Fruit fly (Drosophila melanogaster): ENCODE results near the gene CG9389.

The CG9389 gene

DNA sequence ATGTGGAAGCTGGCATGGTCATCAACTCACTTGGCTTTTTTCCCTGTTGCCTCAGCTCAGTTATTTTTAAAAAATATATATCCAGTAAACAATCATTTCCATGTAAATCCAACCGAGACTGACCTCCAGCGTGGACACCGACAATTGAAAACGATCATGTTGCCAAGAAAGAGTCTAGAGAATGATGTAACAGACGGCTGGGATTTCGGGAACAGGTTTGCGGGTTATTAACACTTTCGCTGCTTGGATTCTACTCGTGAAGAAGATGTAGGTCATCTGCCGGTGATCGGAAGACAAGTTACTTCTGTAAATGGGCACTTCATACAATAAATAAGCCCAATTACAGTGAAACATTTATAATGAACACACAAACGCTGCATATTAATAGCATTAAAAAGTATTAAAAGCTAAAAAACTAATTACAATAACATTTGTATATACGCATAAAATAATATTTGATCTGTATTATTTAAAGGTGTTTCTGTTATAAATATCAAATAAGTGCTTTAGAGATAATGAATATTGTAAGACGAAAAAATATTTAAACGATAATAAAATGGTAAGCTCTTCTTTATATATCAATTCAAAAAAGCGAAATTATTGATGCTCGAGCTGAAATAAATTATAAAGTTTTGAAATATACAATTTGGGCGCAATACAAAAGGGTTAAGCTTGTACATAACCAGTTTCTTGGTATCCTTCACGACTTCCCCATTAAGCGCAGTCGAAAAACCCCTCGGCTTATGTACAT lies 31.5 kb upstream of the CG9389 start (continued):
- TF ChIP-seq CG32006 (GFP tag; optimal IDR thresholded peaks at IDR 0.05) = no peak
- TF ChIP-seq Hr39 (GFP tag; optimal IDR thresholded peaks at IDR 0.05) = no peak
- TF ChIP-seq CG3919 (GFP tag; optimal IDR thresholded peaks at IDR 0.05) = peak; percentile 31
- no peak for TF ChIP-seq Lpt (GFP tag; optimal IDR thresholded peaks at IDR 0.05)
- TF ChIP-seq Ets96B (tag; optimal IDR thresholded peaks at IDR 0.05) = peak; percentile 38
- TF ChIP-seq pdm3 (GFP tag; optimal IDR thresholded peaks at IDR 0.05) = peak; percentile 18
- no peak for TF ChIP-seq OdsH (GFP tag; optimal IDR thresholded peaks at IDR 0.05)
- TF ChIP-seq CG8632 (GFP tag; optimal IDR thresholded peaks at IDR 0.05) = peak; percentile 18
- TF ChIP-seq CG11762 (GFP tag; optimal IDR thresholded peaks at IDR 0.05; ENCODE audit: insufficient read depth) = no peak
- no peak for TF ChIP-seq ss (GFP tag; optimal IDR thresholded peaks at IDR 0.05)
- TF ChIP-seq CG8319 (GFP tag; optimal IDR thresholded peaks at IDR 0.05) = no peak
- no peak for TF ChIP-seq CG1621 (tag; optimal IDR thresholded peaks at IDR 0.05)
- no peak for TF ChIP-seq Sox14 (GFP tag; optimal IDR thresholded peaks at IDR 0.05)
- no peak for TF ChIP-seq net (GFP tag; optimal IDR thresholded peaks at IDR 0.05)
- no peak for TF ChIP-seq Met (GFP tag; optimal IDR thresholded peaks at IDR 0.05)
- no peak for TF ChIP-seq spab (GFP tag; optimal IDR thresholded peaks at IDR 0.05)
- no peak for TF ChIP-seq Eip93F (GFP tag; optimal IDR thresholded peaks at IDR 0.05)
- no peak for TF ChIP-seq topi (GFP tag; optimal IDR thresholded peaks at IDR 0.05)
- peak; percentile 18 for TF ChIP-seq dsx (GFP tag; optimal IDR thresholded peaks at IDR 0.05; ENCODE audit: poor library complexity, severe bottlenecking)
- no peak for TF ChIP-seq CG9139 (GFP tag; optimal IDR thresholded peaks at IDR 0.05)
- TF ChIP-seq Ets21C (GFP tag; optimal IDR thresholded peaks at IDR 0.05) = no peak
- TF ChIP-seq Eip75B (GFP tag; optimal IDR thresholded peaks at IDR 0.05) = no peak
- TF ChIP-seq CG6792 (GFP tag; optimal IDR thresholded peaks at IDR 0.05) = peak; percentile 4
- no peak for TF ChIP-seq dac (GFP tag; optimal IDR thresholded peaks at IDR 0.05)
- no peak for TF ChIP-seq vri (GFP tag; optimal IDR thresholded peaks at IDR 0.05)
- TF ChIP-seq acj6 (GFP tag; optimal IDR thresholded peaks at IDR 0.05) = no peak
- no peak for TF ChIP-seq CG7368 (GFP tag; optimal IDR thresholded peaks at IDR 0.05)
- no peak for TF ChIP-seq Hr38 (GFP tag; optimal IDR thresholded peaks at IDR 0.05)
- peak; percentile 86 for TF ChIP-seq Eip78C (GFP tag)

DNA sequence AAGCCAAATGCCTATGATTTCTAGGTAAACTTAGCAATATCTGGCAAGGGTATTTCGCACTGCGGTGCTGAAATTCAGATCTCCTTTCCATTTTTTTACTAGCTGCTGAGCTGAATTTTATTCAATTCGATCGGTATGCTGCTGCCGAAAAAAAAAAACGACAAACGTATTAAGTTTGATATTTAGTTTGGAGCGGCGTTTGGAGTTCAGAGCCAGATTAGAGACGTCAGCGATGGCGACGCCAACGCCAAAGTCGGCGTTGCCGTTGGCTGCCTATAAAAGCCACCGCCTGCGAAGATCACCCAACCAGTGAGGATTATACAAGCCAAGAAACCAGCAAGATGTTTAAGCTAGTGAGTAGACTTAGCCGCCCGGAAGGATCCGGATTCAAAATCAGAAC lies 29.9 kb upstream of the CG9389 start, which contains the start of gene Cpr78Cc:
Gene Cpr78Cc, plus strand, starts transcription at position 301 of the 400 bp plus-strand sequence.
- TF ChIP-seq CG3032 (tag; optimal IDR thresholded peaks at IDR 0.05) (no peak), topi (GFP tag; optimal IDR thresholded peaks at IDR 0.05) (no peak), ss (GFP tag; optimal IDR thresholded peaks at IDR 0.05) (no peak), CG32006 (GFP tag; optimal IDR thresholded peaks at IDR 0.05) (no peak), esn (GFP tag; optimal IDR thresholded peaks at IDR 0.05) (no peak), CG8632 (GFP tag; optimal IDR thresholded peaks at IDR 0.05) (no peak), Met (GFP tag; optimal IDR thresholded peaks at IDR 0.05) (no peak), fd59A (GFP tag; optimal IDR thresholded peaks at IDR 0.05) (no peak), CG9139 (GFP tag; optimal IDR thresholded peaks at IDR 0.05) (no peak), Sox14 (GFP tag; optimal IDR thresholded peaks at IDR 0.05) (no peak), Eip78C (GFP tag) (no peak), CG6792 (GFP tag; optimal IDR thresholded peaks at IDR 0.05) (no peak)

dm6 chr3L:21299203-21299602 lies 28.8 kb upstream of the CG9389 start:
- TF ChIP-seq fkh (GFP tag; optimal IDR thresholded peaks at IDR 0.05) (no peak), CG6163 (GFP tag; IDR thresholded peaks at IDR 0.05) (no peak), Lpt (GFP tag; optimal IDR thresholded peaks at IDR 0.05) (no peak), CG4318 (GFP tag; optimal IDR thresholded peaks at IDR 0.05) (no peak), CG8119 (GFP tag; IDR thresholded peaks at IDR 0.05) (no peak), CG6808 (GFP tag; optimal IDR thresholded peaks at IDR 0.05) (no peak), salr (GFP tag; optimal IDR thresholded peaks at IDR 0.05) (no peak), Hr38 (GFP tag; optimal IDR thresholded peaks at IDR 0.05) (no peak), dsx (GFP tag; optimal IDR thresholded peaks at IDR 0.05; ENCODE audit: poor library complexity, severe bottlenecking) (no peak), Eip75B (GFP tag; optimal IDR thresholded peaks at IDR 0.05) (no peak), CG15336 (GFP tag; IDR thresholded peaks at IDR 0.05) (no peak), Sox15 (GFP tag; optimal IDR thresholded peaks at IDR 0.05) (no peak), Ets21C (GFP tag; optimal IDR thresholded peaks at IDR 0.05) (no peak), pdm3 (GFP tag; optimal IDR thresholded peaks at IDR 0.05) (no peak), acj6 (GFP tag; optimal IDR thresholded peaks at IDR 0.05) (no peak)
